Worm (Caenorhabditis elegans) whole organism, young adult: ENCODE data around the gene denn-4.

Experiments used
- F39B2.1 ChIP-seq: fragments of 200-800 bp; sonication (Bioruptor generic); IDR thresholded peaks from 2 replicates; pipeline ENCODE4 v1.3.6; 2022; ENCODE audit warnings: missing genetic modification reagents, missing genetic modification characterization, missing compliant biosample characterization
- akir-1 ChIP-seq: fragments of 200-800 bp; sonication (Bioruptor generic); optimal IDR thresholded peaks from 2 replicates; lab custom pipeline; 2018; ENCODE audit warnings: mild to moderate bottlenecking, missing genetic modification characterization, moderate library complexity, missing compliant biosample characterization
- dox-1 ChIP-seq: fragments of 200-800 bp; sonication (Bioruptor generic); IDR thresholded peaks from 2 replicates; pipeline ENCODE4 v1.3.6; 2022; ENCODE audit warnings: missing genetic modification reagents, missing genetic modification characterization, missing compliant biosample characterization
- gei-17 ChIP-seq: fragments of 200-800 bp; sonication (Bioruptor generic); optimal IDR thresholded peaks from 2 replicates; lab custom pipeline; 2018; ENCODE audit warnings: mild to moderate bottlenecking, missing genetic modification characterization, missing compliant biosample characterization
- hmg-1.2 ChIP-seq: fragments of 200-800 bp; sonication (Bioruptor generic); IDR thresholded peaks from 2 replicates; pipeline ENCODE4 v1.3.6; 2022; ENCODE audit warnings: missing genetic modification reagents, missing genetic modification characterization, missing compliant biosample characterization
- nhr-90 ChIP-seq: sonication (generic microtip); optimal IDR thresholded peaks from 2 replicates; lab custom pipeline; 2016; ENCODE audit warnings: missing genotype, mild to moderate bottlenecking, missing genetic modification characterization, missing compliant biosample characterization
- repo-1 ChIP-seq: sonication (generic microtip); optimal IDR thresholded peaks from 2 replicates; lab custom pipeline; 2017; ENCODE audit warnings: mild to moderate bottlenecking, missing genetic modification characterization, missing compliant biosample characterization
- snpc-4 ChIP-seq, 5 experiments: fragments of 150-350 bp in 1 of 5; sonication (generic microtip) in 4 of 5; optimal IDR thresholded peaks; 2 replicates each; lab custom pipeline; 2014 to 2018; ENCODE audit warnings: missing genetic modification characterization in 5 of 5, missing biosample characterization in 3 of 5, antibody characterized with exemption in 2 of 5, mild to moderate bottlenecking in 2 of 5, missing compliant biosample characterization in 2 of 5, missing genotype in 2 of 5, moderate library complexity in 2 of 5, missing genetic modification reagents in 1 of 5
- somi-1 ChIP-seq: fragments of 200-800 bp; sonication (Bioruptor generic); optimal IDR thresholded peaks from 2 replicates; lab custom pipeline; 2018; ENCODE audit warnings: mild to moderate bottlenecking, missing genetic modification characterization, missing compliant biosample characterization
- unc-130 ChIP-seq: sonication (generic microtip); optimal IDR thresholded peaks from 2 replicates; lab custom pipeline; 2016; ENCODE audit warnings: missing genetic modification reagents, missing genetic modification characterization, missing compliant biosample characterization
- unc-62 ChIP-seq: fragments of 150-350 bp; optimal IDR thresholded peaks from 2 replicates; lab custom pipeline; 2014; ENCODE audit warnings: missing biosample characterization, missing genetic modification reagents, missing genetic modification characterization
- ztf-28 ChIP-seq: fragments of 200-800 bp; sonication (Bioruptor generic); IDR thresholded peaks from 2 replicates; pipeline ENCODE4 v1.3.6; 2022; ENCODE audit warnings: missing genetic modification reagents, missing genetic modification characterization, missing compliant biosample characterization

DNA sequence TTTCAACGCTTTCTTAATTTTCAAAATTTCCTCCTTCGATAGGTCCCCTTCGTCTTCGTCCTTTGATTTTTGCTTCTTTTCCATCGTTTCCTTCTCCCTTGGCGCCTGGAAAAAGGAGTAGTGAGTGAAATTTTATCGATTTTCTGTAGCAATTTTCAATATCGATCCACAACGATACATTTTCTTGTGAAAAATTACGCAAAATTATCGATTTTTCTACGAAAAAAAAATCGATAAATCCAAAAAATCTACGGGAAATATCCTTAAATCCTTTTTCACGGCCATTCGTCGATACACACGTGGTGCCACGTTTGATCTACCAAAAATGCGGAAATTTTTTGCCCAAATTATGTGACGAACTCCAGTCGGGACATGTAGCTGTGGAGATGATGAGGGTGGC, 47.3 kb downstream of the denn-4 start:
- TF ChIP-seq F39B2.1 (no peak), repo-1 (tag; lab: Kevin White, UChicago) (no peak), snpc-4 (GFP tag; optimal IDR thresholded peaks at IDR 0.05; lab: Kevin White, UChicago) (no peak), snpc-4 (tag; optimal IDR thresholded peaks at IDR 0.05; lab: Kevin White, UChicago) (no peak), nhr-90 (tag; lab: Kevin White, UChicago) (no peak), gei-17 (GFP tag; lab: Kevin White, UChicago) (no peak), somi-1 (GFP tag; lab: Kevin White, UChicago) (no peak), unc-130 (GFP tag; lab: Kevin White, UChicago) (no peak), hmg-1.2 (GFP tag; lab: Robert Waterston, UW) (no peak), dox-1 (GFP tag; lab: Robert Waterston, UW) (no peak), unc-62 (GFP tag; lab: Kevin White, UChicago) (no peak), ztf-28 (GFP tag; lab: Robert Waterston, UW) (no peak), akir-1 (no peak)
